Fruit fly (Drosophila melanogaster): ENCODE results near the gene Pfdn1.

Pfdn1 gene

DNA sequence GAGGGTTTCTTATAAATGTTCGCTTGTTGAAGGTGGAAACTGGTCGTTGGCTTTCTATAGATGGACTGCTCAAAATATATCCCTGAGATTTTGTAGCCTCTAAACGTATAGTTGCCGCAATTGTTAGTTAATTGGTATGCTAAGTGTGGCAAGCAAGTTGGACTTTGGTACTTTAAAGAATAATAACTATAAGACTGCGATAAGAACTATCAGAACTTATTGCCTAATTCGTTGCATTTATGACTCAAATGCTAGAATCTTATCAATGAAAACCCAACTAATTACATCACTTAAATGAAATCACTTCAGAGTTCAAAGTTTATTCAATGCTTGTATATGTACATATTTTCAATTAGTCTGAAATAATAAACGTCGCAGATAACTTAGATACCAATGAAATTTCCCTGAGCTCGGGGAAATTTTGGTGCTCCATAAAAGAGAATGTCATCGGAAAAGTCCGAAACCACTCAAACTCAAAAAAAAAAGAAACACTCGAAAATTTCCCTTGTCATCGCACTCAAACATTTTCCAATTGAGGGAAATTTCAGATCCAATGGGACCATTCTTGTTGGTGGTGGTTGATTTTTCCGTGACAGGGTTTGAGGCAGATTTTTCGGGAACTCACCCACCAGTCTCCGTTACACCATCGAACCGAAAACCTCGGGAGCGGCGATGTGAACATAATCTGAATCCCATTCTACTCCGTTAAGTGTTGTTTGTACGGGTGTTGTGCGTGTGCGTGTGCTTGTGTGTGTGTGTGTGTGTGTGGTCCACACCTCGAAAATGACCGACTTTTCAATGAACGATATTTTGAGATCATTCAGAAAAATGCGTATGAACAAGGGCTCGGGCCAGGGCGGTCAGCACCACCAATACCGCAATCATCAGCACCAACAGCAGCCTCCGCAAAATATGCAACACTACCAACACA lies 22.2 kb downstream of the Pfdn1 start, which contains the start of gene CG45075 (continued):
- TF ChIP-seq otp (GFP tag; IDR thresholded peaks at IDR 0.05) (no peak), Rfx (GFP tag; IDR thresholded peaks at IDR 0.05) (no peak), sisA (GFP tag; IDR thresholded peaks at IDR 0.05) (no peak), so (GFP tag; IDR thresholded peaks at IDR 0.05) (no peak), CG13775 (GFP tag; optimal IDR thresholded peaks at IDR 0.05) (no peak), tgo (GFP tag; IDR thresholded peaks at IDR 0.05) (no peak), CG4404 (GFP tag; IDR thresholded peaks at IDR 0.05) (no peak), CG34422 (GFP tag; IDR thresholded peaks at IDR 0.05) (0 out of 3 replicates have a peak, but pooled peaks have one; percentile 37), knrl (GFP tag; IDR thresholded peaks at IDR 0.05; ENCODE audit: partially characterized antibody) (no peak), CG7745 (tag; optimal IDR thresholded peaks at IDR 0.05) (peak; percentile 32), Mes4 (GFP tag; optimal IDR thresholded peaks at IDR 0.05) (no peak), lola (GFP tag; optimal IDR thresholded peaks at IDR 0.05) (no peak), dpn (GFP tag; optimal IDR thresholded peaks at IDR 0.05) (no peak), CG8359 (GFP tag; optimal IDR thresholded peaks at IDR 0.05; ENCODE audit: borderline replicate concordance) (no peak), hbn (GFP tag; IDR thresholded peaks at IDR 0.05; ENCODE audit: partially characterized antibody) (no peak), aop (GFP tag; IDR thresholded peaks at IDR 0.05) (no peak), exex (tag; optimal IDR thresholded peaks at IDR 0.05) (no peak), Dad (GFP tag; optimal IDR thresholded peaks at IDR 0.05) (no peak), ttk (GFP tag; IDR thresholded peaks at IDR 0.05) (no peak), CG13894 (tag; optimal IDR thresholded peaks at IDR 0.05) (peak; percentile 79), CG6854 (GFP tag; optimal IDR thresholded peaks at IDR 0.05) (no peak), CG4328 (GFP tag; optimal IDR thresholded peaks at IDR 0.05) (no peak), usp (GFP tag; optimal IDR thresholded peaks at IDR 0.05) (no peak), HmgD (GFP tag; optimal IDR thresholded peaks at IDR 0.05) (no peak), dmrt11E (tag; optimal IDR thresholded peaks at IDR 0.05) (no peak), Awh (GFP tag; IDR thresholded peaks at IDR 0.05) (no peak), CG12942 (GFP tag; optimal IDR thresholded peaks at IDR 0.05) (no peak), CrebB (tag; optimal IDR thresholded peaks at IDR 0.05) (no peak), CG2199 (GFP tag; IDR thresholded peaks at IDR 0.05) (0 out of 3 replicates have a peak, but pooled peaks have one; percentile 11), yki (optimal IDR thresholded peaks at IDR 0.05) (no peak), Bteb2 (GFP tag; optimal IDR thresholded peaks at IDR 0.05) (no peak), mld (GFP tag; IDR thresholded peaks at IDR 0.05; ENCODE audit: partially characterized antibody) (no peak), CG10431 (GFP tag; optimal IDR thresholded peaks at IDR 0.05) (no peak), CG5953 (GFP tag; IDR thresholded peaks at IDR 0.05) (0 out of 2 replicates have a peak, but pooled peaks have one; percentile 24), shn (GFP tag; optimal IDR thresholded peaks at IDR 0.05) (no peak), Kr (GFP tag; optimal IDR thresholded peaks at IDR 0.05) (no peak), sug (tag; optimal IDR thresholded peaks at IDR 0.05) (no peak), Ada2b (GFP tag; IDR thresholded peaks at IDR 0.05) (no peak), tup (GFP tag; optimal IDR thresholded peaks at IDR 0.05) (no peak), CG4707 (GFP tag; optimal IDR thresholded peaks at IDR 0.05) (no peak), MTF-1 (GFP tag; optimal IDR thresholded peaks at IDR 0.05; ENCODE audit: borderline replicate concordance) (no peak), Ptx1 (GFP tag; IDR thresholded peaks at IDR 0.05) (no peak), zf30C (GFP tag; optimal IDR thresholded peaks at IDR 0.05) (no peak), gsb-n (tag; optimal IDR thresholded peaks at IDR 0.05) (peak; percentile 36), sob (GFP tag; IDR thresholded peaks at IDR 0.05) (no peak), CG17186 (GFP tag; optimal IDR thresholded peaks at IDR 0.05) (no peak), CG7963 (GFP tag; IDR thresholded peaks at IDR 0.05; ENCODE audit: partially characterized antibody) (no peak), Gug (GFP tag; IDR thresholded peaks at IDR 0.05) (no peak), MBD-R2 (GFP tag; IDR thresholded peaks at IDR 0.05) (no peak)

Measured in whole organism, embryonic.